Worm (Caenorhabditis elegans): ENCODE results near the gene C50E10.1.

DNA sequence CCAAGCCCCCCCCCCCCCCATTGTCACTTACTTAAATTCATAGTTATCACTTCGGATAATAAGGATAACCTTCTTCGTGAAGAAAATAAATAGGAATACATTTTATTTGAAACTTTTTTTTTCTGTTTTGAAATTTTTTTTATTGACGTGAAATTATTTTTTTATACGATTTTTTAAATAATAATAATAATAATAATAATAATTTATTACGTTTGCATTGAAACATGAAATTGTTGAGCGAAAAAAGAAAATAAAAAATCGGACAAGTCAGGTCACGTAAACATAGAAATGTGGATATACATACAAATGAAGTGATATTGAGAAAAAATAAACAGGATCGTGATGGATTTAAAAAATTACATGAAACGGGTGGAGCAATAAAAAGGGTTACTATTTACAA is 7.4 kb upstream of the C50E10.1 start, which contains the start of gene C50E10.2:
- TF ChIP-seq dve-1 (tag; optimal IDR thresholded peaks at IDR 0.05) (no peak), unc-42 (tag; optimal IDR thresholded peaks at IDR 0.05) (no peak), fkh-10 (GFP tag; optimal IDR thresholded peaks at IDR 0.05) (no peak), eyg-1 (tag; optimal IDR thresholded peaks at IDR 0.05) (no peak), unc-55 (GFP tag; optimal IDR thresholded peaks at IDR 0.05) (no peak), K02D7.2 (tag; optimal IDR thresholded peaks at IDR 0.05) (no peak), zip-5 (tag; optimal IDR thresholded peaks at IDR 0.05) (no peak), nhr-11 (tag; optimal IDR thresholded peaks at IDR 0.05) (no peak), hlh-30 (tag; optimal IDR thresholded peaks at IDR 0.05; ENCODE audit: insufficient read depth) (no peak), ceh-14 (tag; optimal IDR thresholded peaks at IDR 0.05) (no peak), ets-4 (tag; optimal IDR thresholded peaks at IDR 0.05) (no peak), tbx-7 (tag; optimal IDR thresholded peaks at IDR 0.05) (no peak), gmeb-2 (tag; optimal IDR thresholded peaks at IDR 0.05) (no peak), ref-2 (tag; optimal IDR thresholded peaks at IDR 0.05) (no peak)
